Fruit fly (Drosophila melanogaster): ENCODE measurements around the gene raskol.

The raskol gene

dm6 chrX:17712466-17712865, 2.5 kb downstream of the raskol start:
- TF ChIP-seq dmrt99B (tag; optimal IDR thresholded peaks at IDR 0.05), result peak; percentile 17
- peak; percentile 20 for TF ChIP-seq dmrt11E (tag; optimal IDR thresholded peaks at IDR 0.05)
- no peak for TF ChIP-seq CG4730 (GFP tag; IDR thresholded peaks at IDR 0.05)
- TF ChIP-seq mld (GFP tag; IDR thresholded peaks at IDR 0.05; ENCODE audit: partially characterized antibody), result no peak
- TF ChIP-seq jigr1 (GFP tag; IDR thresholded peaks at IDR 0.05), result no peak
- no peak for TF ChIP-seq nom (GFP tag; optimal IDR thresholded peaks at IDR 0.05)
- TF ChIP-seq CG10565 (GFP tag; optimal IDR thresholded peaks at IDR 0.05), result no peak
- TF ChIP-seq Ssrp (tag; optimal IDR thresholded peaks at IDR 0.05), result no peak
- TF ChIP-seq CrebB (tag; optimal IDR thresholded peaks at IDR 0.05), result no peak
- TF ChIP-seq CG7556 (GFP tag; optimal IDR thresholded peaks at IDR 0.05), result peak; percentile 61
- no peak for TF ChIP-seq CG6813 (GFP tag; optimal IDR thresholded peaks at IDR 0.05)
- TF ChIP-seq sr (GFP tag; IDR thresholded peaks at IDR 0.05), result no peak
- no peak for TF ChIP-seq vnd (GFP tag; IDR thresholded peaks at IDR 0.05; ENCODE audit: partially characterized antibody)
- TF ChIP-seq CG13894 (tag; optimal IDR thresholded peaks at IDR 0.05), result no peak
- no peak for TF ChIP-seq CG3838 (GFP tag; optimal IDR thresholded peaks at IDR 0.05)
- TF ChIP-seq sima (GFP tag; optimal IDR thresholded peaks at IDR 0.05), result no peak
- TF ChIP-seq CG8478 (optimal IDR thresholded peaks at IDR 0.05), result no peak
- no peak for TF ChIP-seq Ets97D (GFP tag; optimal IDR thresholded peaks at IDR 0.05)
- TF ChIP-seq B-H2 (GFP tag; optimal IDR thresholded peaks at IDR 0.05), result no peak
- peak; percentile 9 for TF ChIP-seq CG15696 (tag; optimal IDR thresholded peaks at IDR 0.05)
- TF ChIP-seq Hr51 (GFP tag; optimal IDR thresholded peaks at IDR 0.05), result peak in 1 of 2 experiments; percentile 48
- TF ChIP-seq bsh (GFP tag; optimal IDR thresholded peaks at IDR 0.05), result no peak
- no peak for TF ChIP-seq Hmx (GFP tag; optimal IDR thresholded peaks at IDR 0.05)
- no peak for TF ChIP-seq pb (GFP tag; optimal IDR thresholded peaks at IDR 0.05)
- TF ChIP-seq Dek (tag; optimal IDR thresholded peaks at IDR 0.05), result no peak
- no peak for TF ChIP-seq lab (GFP tag; optimal IDR thresholded peaks at IDR 0.05)
- peak; percentile 3 for TF ChIP-seq CG10979 (tag; optimal IDR thresholded peaks at IDR 0.05)
- peak; percentile 22 for TF ChIP-seq CG10209 (GFP tag; optimal IDR thresholded peaks at IDR 0.05)
- TF ChIP-seq Stat92E (GFP tag; optimal IDR thresholded peaks at IDR 0.05), result no peak
- peak; percentile 1 for TF ChIP-seq Meics (GFP tag; optimal IDR thresholded peaks at IDR 0.05)
- TF ChIP-seq CG12659 (GFP tag; optimal IDR thresholded peaks at IDR 0.05), result peak; percentile 32
- no peak for TF ChIP-seq CG11560 (tag; IDR thresholded peaks at IDR 0.05)
- no peak for TF ChIP-seq ftz-f1 (GFP tag; optimal IDR thresholded peaks at IDR 0.05)
- no peak for TF ChIP-seq CG11085 (GFP tag; IDR thresholded peaks at IDR 0.05)
- TF ChIP-seq fd96Cb (tag; optimal IDR thresholded peaks at IDR 0.05), result no peak
- TF ChIP-seq CG6689 (GFP tag; IDR thresholded peaks at IDR 0.05), result no peak
- TF ChIP-seq luna (GFP tag; optimal IDR thresholded peaks at IDR 0.05), result no peak
- TF ChIP-seq CG1602 (GFP tag; optimal IDR thresholded peaks at IDR 0.05), result no peak
- peak; percentile 24 for TF ChIP-seq CG9437 (GFP tag; optimal IDR thresholded peaks at IDR 0.05)
- no peak for TF ChIP-seq trh (GFP tag; optimal IDR thresholded peaks at IDR 0.05)
- no peak for TF ChIP-seq CG32772 (GFP tag; IDR thresholded peaks at IDR 0.05)
- TF ChIP-seq YL-1 (GFP tag; optimal IDR thresholded peaks at IDR 0.05), result no peak
- TF ChIP-seq CG5180 (GFP tag; optimal IDR thresholded peaks at IDR 0.05), result no peak
- TF ChIP-seq klu (GFP tag; IDR thresholded peaks at IDR 0.05), result no peak
- TF ChIP-seq CG12104 (GFP tag; optimal IDR thresholded peaks at IDR 0.05), result peak; percentile 21
- TF ChIP-seq CG12236 (GFP tag; optimal IDR thresholded peaks at IDR 0.05), result no peak
- TF ChIP-seq Sox100B (GFP tag; optimal IDR thresholded peaks at IDR 0.05), result peak; percentile 50
- no peak for TF ChIP-seq Eip74EF (GFP tag; optimal IDR thresholded peaks at IDR 0.05)
- TF ChIP-seq CG31441 (GFP tag; IDR thresholded peaks at IDR 0.05), result peak; percentile 13; the same call in 1 of the 2 replicates
- no peak for TF ChIP-seq CG15073 (GFP tag; optimal IDR thresholded peaks at IDR 0.05)
